Fruit fly (Drosophila melanogaster) whole organism, pupa: ENCODE data around the gene Naglu.

Experiments
- CG10348 ChIP-seq: fragments of 200-800 bp; sonication (Bioruptor generic); IDR thresholded peaks from 2 replicates; pipeline ENCODE4 v1.3.6; 2022; ENCODE audit warnings: missing biosample characterization, missing genetic modification characterization
- CG17806 ChIP-seq: fragments of 200-800 bp; sonication (Bioruptor generic); optimal IDR thresholded peaks from 2 replicates; lab custom pipeline; 2018; ENCODE audit warnings: missing biosample characterization, mild to moderate bottlenecking, missing genetic modification characterization, moderate library complexity
- CG32121 ChIP-seq: fragments of 200-800 bp; sonication (Bioruptor generic); IDR thresholded peaks from 2 replicates; pipeline ENCODE4 v1.3.6; 2022; ENCODE audit warnings: missing biosample characterization, missing genetic modification characterization
- CG4496 ChIP-seq: fragments of 200-800 bp; sonication (Bioruptor generic); IDR thresholded peaks from 3 replicates; pipeline ENCODE4 v1.3.6; 2022; ENCODE audit warnings: missing biosample characterization, missing genetic modification characterization

DNA sequence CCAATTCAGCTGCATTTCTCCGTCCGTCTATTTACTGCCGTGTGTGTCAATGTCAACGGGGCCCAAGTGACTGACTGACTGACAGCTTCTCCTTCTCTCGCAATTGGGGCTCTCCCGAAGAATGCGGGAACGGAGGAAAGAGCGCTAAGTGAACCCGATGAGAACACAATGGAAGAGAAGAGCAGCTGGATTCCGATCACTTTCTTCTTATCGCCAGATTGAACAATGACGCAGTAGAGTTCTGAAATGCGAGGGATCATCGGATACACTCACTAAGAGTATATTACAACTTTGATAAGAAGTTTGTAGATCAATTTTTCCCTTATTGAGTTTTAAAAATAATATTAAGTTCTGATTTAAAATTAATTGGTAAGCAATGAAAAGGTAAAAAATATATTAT lies at the start of gene Naglu:
- no peak for TF ChIP-seq CG10348 (GFP tag; lab: Robert Waterston, UW)
- no peak for TF ChIP-seq CG17806 (tag; lab: Kevin White, UChicago)
- no peak for TF ChIP-seq CG32121
- TF ChIP-seq CG4496 (GFP tag; lab: Robert Waterston, UW), result no peak
